Fruit fly (Drosophila melanogaster): Measurements from ENCODE around the gene CTCF.

dm6 chr3L:7361095-7361522, 4.6 kb upstream of the CTCF start:
- TF ChIP-seq toe (GFP tag; optimal IDR thresholded peaks at IDR 0.05) (no peak), CG11617 (GFP tag; optimal IDR thresholded peaks at IDR 0.05) (no peak), pad (GFP tag; optimal IDR thresholded peaks at IDR 0.05) (peak; percentile 57), cnc (optimal IDR thresholded peaks at IDR 0.05) (no peak), cic (GFP tag; optimal IDR thresholded peaks at IDR 0.05) (peak; percentile 86), CG5204 (GFP tag; optimal IDR thresholded peaks at IDR 0.05) (no peak), CG7045 (GFP tag; optimal IDR thresholded peaks at IDR 0.05) (peak; percentile 32), CG14711 (tag; optimal IDR thresholded peaks at IDR 0.05) (no peak), Hr96 (GFP tag; optimal IDR thresholded peaks at IDR 0.05) (no peak)
